Worm (Caenorhabditis elegans): ENCODE results near the gene srg-59.
A peak's percentile ranks its signal among the peaks of the same experiment; 100 is the strongest.

srg-59 gene

DNA sequence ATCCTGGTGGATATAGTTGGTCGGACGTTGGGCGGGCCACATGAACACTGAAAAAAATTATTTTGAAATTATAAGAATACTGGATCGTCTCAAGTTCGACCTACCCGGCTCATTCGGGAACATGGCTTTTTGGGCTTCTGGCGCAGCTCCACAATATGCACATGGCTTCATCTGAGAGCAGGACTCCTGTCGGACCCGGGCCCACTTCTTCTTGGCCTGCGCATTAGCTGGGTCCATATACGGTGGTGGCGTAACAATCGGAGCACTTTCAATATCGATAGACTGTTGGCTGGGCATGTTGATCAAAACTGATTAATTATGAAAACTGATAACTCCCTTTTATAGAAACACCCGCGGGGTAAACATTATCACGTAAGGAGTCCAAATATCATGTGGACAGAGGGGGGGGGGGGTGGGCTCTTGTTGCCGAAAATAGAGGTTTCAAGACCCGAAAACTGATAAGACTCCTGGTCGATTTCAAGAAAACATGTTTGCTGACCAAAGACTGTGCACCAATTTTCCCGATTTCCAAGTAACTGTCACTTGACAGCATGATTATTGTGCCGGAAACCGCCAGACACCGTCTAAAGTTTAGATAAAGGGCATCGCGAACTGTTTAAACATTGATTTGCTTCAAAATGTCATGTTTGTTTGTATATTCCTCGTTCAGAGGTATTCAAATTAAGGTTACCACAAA is 5.8 kb upstream of the srg-59 start, which contains the start of gene dod-3:
TSS of gene dod-3 (minus strand) at position 315 of the 697 bp plus-strand sequence.
- peak; percentile 98 for TF ChIP-seq elt-2 (tag; optimal IDR thresholded peaks at IDR 0.05)
- no peak for TF ChIP-seq grh-1 (GFP tag; IDR thresholded peaks at IDR 0.05)
- TF ChIP-seq ztf-11 (tag; optimal IDR thresholded peaks at IDR 0.05) = no peak
- TF ChIP-seq ama-1 (optimal IDR thresholded peaks at IDR 0.05) = peak; percentile 8
- no peak for TF ChIP-seq nhr-20 (tag; optimal IDR thresholded peaks at IDR 0.05)
- no peak for TF ChIP-seq nhr-84 (tag; optimal IDR thresholded peaks at IDR 0.05)
- TF ChIP-seq nhr-90 (tag; optimal IDR thresholded peaks at IDR 0.05; ENCODE audit: poor library complexity) = peak; percentile 43

- no peak for TF ChIP-seq lin-14 (GFP tag; optimal IDR thresholded peaks at IDR 0.05)
Measured at ce11 chrV:2728236-2728635, 3.1 kb upstream of the srg-59 start, which contains the start of gene str-33. str-33 (plus strand) TSS chrV:2728536.

DNA sequence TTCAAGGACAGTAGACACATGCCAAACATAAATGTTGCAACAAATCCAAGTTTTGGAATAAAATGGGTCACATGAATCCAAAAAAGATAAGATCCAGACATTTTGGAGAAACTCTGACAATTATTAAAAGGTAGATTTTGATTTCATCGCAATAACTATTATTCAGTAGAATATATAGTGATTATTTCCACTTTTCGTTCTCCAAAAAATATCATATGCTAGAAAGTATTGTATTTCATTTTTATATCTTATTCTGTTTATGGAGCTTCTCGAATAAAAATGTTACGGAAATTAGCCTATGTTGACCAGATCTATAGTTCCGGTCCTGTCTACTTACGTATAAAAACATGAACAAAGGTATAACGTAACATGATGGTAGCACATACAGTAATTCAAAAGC is 2.0 kb upstream of the srg-59 start, which contains the start of gene str-13:
TSS of gene str-13 (minus strand) at position 101 of the 400 bp plus-strand sequence.
- TF ChIP-seq grh-1 (GFP tag; IDR thresholded peaks at IDR 0.05) (no peak), dsc-1 (tag; optimal IDR thresholded peaks at IDR 0.05) (no peak), F16B12.6 (tag; optimal IDR thresholded peaks at IDR 0.05) (no peak), nhr-85 (tag) (peak; percentile 39)

DNA sequence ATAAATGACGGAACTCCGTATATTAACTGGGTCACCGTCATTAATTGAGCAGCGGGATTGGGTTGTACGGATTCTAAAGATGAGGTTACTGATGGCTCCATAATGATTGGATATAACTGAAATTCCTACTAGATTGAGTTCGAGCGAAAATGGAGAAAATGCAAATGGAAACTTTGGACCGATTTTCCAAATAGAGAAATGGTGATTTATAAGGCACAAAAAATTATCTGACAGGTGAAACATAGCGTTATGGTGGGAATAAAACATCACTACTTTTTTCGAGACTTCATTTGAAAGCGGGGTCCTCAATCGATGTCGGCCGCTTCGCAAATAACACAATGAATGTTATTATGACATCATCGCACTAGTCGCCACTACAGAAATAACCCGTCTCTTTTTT is 2.6 kb downstream of the srg-59 start, which contains the start of gene srg-60:
TSS of gene srg-60 (minus strand) at position 101 of the 400 bp plus-strand sequence.
- no peak for TF ChIP-seq egl-27 (tag; optimal IDR thresholded peaks at IDR 0.05)
- no peak for TF ChIP-seq irx-1 (tag; optimal IDR thresholded peaks at IDR 0.05)

- no peak for TF ChIP-seq jun-1 (tag; optimal IDR thresholded peaks at IDR 0.05)
- no peak for TF ChIP-seq aha-1 (tag; optimal IDR thresholded peaks at IDR 0.05)
- no peak for TF ChIP-seq isw-1 (GFP tag; IDR thresholded peaks at IDR 0.05)
- no peak for TF ChIP-seq egl-27 (tag; optimal IDR thresholded peaks at IDR 0.05)
- no peak for TF ChIP-seq unc-86 (tag; optimal IDR thresholded peaks at IDR 0.05)
- TF ChIP-seq mdl-1 (tag; optimal IDR thresholded peaks at IDR 0.05) = no peak
- TF ChIP-seq lin-39 (tag; optimal IDR thresholded peaks at IDR 0.05) = no peak
- no peak for TF ChIP-seq sup-37 (GFP tag; optimal IDR thresholded peaks at IDR 0.05)
- no peak for TF ChIP-seq skn-1 (tag; optimal IDR thresholded peaks at IDR 0.05)
- TF ChIP-seq C16A3.4 (tag; optimal IDR thresholded peaks at IDR 0.05) = no peak
- no peak for TF ChIP-seq pqm-1 (tag; optimal IDR thresholded peaks at IDR 0.05)
- TF ChIP-seq lin-13 (GFP tag; optimal IDR thresholded peaks at IDR 0.05) = no peak
- no peak for TF ChIP-seq hlh-17 (GFP tag; optimal IDR thresholded peaks at IDR 0.05; ENCODE audit: borderline replicate concordance)
- TF ChIP-seq efl-1 (optimal IDR thresholded peaks at IDR 0.05) = no peak
- TF ChIP-seq efl-1 (GFP tag; optimal IDR thresholded peaks at IDR 0.05 in 1 of 2) = no peak
- TF ChIP-seq F16B12.6 (tag; optimal IDR thresholded peaks at IDR 0.05) = no peak
- no peak for TF ChIP-seq lin-35 (GFP tag; optimal IDR thresholded peaks at IDR 0.05)
- TF ChIP-seq snpc-4 (tag; optimal IDR thresholded peaks at IDR 0.05) = no peak
Measured at ce11 chrV:2720763-2721162, 4.4 kb downstream of the srg-59 start, which contains the start of gene srt-27. srt-27 (minus strand) TSS chrV:2720863.

DNA sequence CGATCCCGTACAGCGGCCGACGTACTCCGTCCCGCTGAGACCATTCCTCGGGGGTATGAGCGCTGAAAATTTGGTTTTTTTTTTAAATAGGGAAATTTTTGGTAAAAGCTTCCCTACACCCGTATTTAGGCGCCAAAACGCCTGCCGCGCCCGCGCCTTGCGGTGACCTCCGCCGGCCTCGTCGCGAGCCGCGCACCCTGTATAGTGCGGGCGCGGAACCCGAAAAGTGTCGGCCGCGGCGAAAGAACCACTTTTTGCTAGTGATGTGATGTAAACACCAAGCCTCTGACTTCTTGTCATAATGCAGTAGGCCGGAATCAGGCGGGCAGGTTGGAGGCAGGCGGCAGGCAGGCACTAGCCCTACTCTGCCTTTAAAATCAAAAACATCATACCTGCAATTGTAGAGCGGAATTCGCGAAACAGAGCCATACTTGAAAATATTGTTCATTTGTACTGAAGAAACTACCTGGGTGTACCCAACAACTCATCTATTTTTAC is 6.4 kb downstream of the srg-59 start, which contains the start of gene srt-29:
TSS of gene srt-29 (minus strand) at position 448 of the 498 bp plus-strand sequence.
- TF ChIP-seq isw-1 (GFP tag; IDR thresholded peaks at IDR 0.05) (no peak), hlh-17 (GFP tag; optimal IDR thresholded peaks at IDR 0.05; ENCODE audit: borderline replicate concordance) (no peak), mef-2 (tag; optimal IDR thresholded peaks at IDR 0.05) (no peak), nhr-237 (tag; optimal IDR thresholded peaks at IDR 0.05) (no peak)

Measured in whole organism, L1 larva.